Fruit fly (Drosophila melanogaster) whole organism, adult: ENCODE measurements around the gene Wnt4.

ENCODE experiments used
- CG12768 ChIP-seq: fragments of 200-800 bp; sonication (Bioruptor generic); optimal IDR thresholded peaks from 2 replicates; lab custom pipeline; 2017; ENCODE audit warnings: missing biosample characterization, missing genetic modification characterization, mild to moderate bottlenecking, moderate library complexity, missing genetic modification reagents
- CG1620 ChIP-seq: fragments of 200-800 bp; sonication (Bioruptor generic); optimal IDR thresholded peaks from 2 replicates; lab custom pipeline; 2016; ENCODE audit warnings: missing biosample characterization, missing genetic modification characterization
- CG5204 ChIP-seq: fragments of 200-800 bp; sonication (Bioruptor generic); optimal IDR thresholded peaks from 2 replicates; lab custom pipeline; 2016; ENCODE audit warnings: missing biosample characterization, missing genetic modification characterization
- CG7045 ChIP-seq: fragments of 200-800 bp; sonication (Bioruptor generic); optimal IDR thresholded peaks from 2 replicates; lab custom pipeline; 2017; ENCODE audit warnings: missing biosample characterization, mild to moderate bottlenecking, missing genetic modification characterization
- Crg-1 ChIP-seq: fragments of 200-800 bp; sonication (Bioruptor generic); optimal IDR thresholded peaks from 2 replicates; lab custom pipeline; 2016; ENCODE audit warnings: missing biosample characterization, missing genetic modification characterization
- Hr96 ChIP-seq: fragments of 200-800 bp; sonication (Bioruptor generic); optimal IDR thresholded peaks from 2 replicates; lab custom pipeline; 2016; ENCODE audit warnings: missing biosample characterization, missing genetic modification characterization
- Mnt ChIP-seq: fragments of 200-800 bp; sonication (Bioruptor generic); optimal IDR thresholded peaks from 2 replicates; lab custom pipeline; 2016; ENCODE audit warnings: missing biosample characterization, mild to moderate bottlenecking, missing genetic modification characterization
- bab1 ChIP-seq: fragments of 200-800 bp; sonication (Bioruptor generic); optimal IDR thresholded peaks from 3 replicates; lab custom pipeline; 2019; ENCODE audit warnings: missing biosample characterization, mild to moderate bottlenecking, missing genetic modification characterization, moderate library complexity
- cnc ChIP-seq, 2 experiments: fragments of >200 bp; optimal IDR thresholded peaks; 2 replicates each; lab custom pipeline; 2017
- pad ChIP-seq: fragments of 200-800 bp; sonication (Bioruptor generic); optimal IDR thresholded peaks from 3 replicates; lab custom pipeline; 2017; ENCODE audit warnings: missing biosample characterization, missing genetic modification characterization, mild to moderate bottlenecking, moderate library complexity, missing genetic modification reagents

DNA sequence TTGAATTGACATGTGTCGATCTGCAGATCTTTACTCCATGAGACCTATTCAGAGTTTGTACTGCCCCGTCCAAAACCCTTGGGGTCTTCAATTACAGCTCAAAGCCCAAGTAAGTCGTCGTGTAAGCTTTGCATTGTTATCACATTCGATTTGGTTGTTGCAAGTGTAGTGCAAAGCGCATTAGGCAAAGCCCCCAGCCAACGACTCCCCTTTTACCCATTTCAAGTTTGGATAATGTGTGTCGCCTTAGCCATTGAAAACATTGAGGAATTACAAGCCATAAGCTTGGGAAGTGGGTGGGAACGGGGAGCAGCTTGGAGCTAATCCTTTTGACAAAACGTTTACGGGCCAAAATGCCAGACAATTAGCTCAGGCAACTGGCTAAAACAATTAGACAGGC lies 17.5 kb downstream of the Wnt4 start:
- TF ChIP-seq cnc (optimal IDR thresholded peaks at IDR 0.05; lab: Kevin White, UChicago) (no peak), CG7045 (GFP tag; lab: Kevin White, UChicago) (no peak), CG1620 (GFP tag; lab: Kevin White, UChicago) (no peak), CG5204 (no peak), pad (GFP tag; lab: Kevin White, UChicago) (no peak), CG12768 (GFP tag; lab: Kevin White, UChicago) (no peak), Mnt (no peak), bab1 (no peak), Crg-1 (no peak), Hr96 (GFP tag; lab: Kevin White, UChicago) (no peak)
